Worm (Caenorhabditis elegans) whole organism, L4/young adult: ENCODE results near the gene Y43C5A.3.

ENCODE experiments used
- W03F9.2 ChIP-seq: fragments of 150-350 bp; optimal IDR thresholded peaks from 2 replicates; lab custom pipeline; 2014; ENCODE audit warnings: missing biosample characterization, missing genetic modification characterization
- dao-5 ChIP-seq: sonication (generic microtip); optimal IDR thresholded peaks from 2 replicates; lab custom pipeline; 2016; ENCODE audit warnings: missing genotype, missing genetic modification characterization, moderate library complexity, missing compliant biosample characterization
- him-1 ChIP-seq: sonication (generic microtip); optimal IDR thresholded peaks from 2 replicates; lab custom pipeline; 2016; ENCODE audit warnings: missing genotype, missing genetic modification reagents, missing genetic modification characterization, missing compliant biosample characterization

Y43C5A.3 gene

DNA sequence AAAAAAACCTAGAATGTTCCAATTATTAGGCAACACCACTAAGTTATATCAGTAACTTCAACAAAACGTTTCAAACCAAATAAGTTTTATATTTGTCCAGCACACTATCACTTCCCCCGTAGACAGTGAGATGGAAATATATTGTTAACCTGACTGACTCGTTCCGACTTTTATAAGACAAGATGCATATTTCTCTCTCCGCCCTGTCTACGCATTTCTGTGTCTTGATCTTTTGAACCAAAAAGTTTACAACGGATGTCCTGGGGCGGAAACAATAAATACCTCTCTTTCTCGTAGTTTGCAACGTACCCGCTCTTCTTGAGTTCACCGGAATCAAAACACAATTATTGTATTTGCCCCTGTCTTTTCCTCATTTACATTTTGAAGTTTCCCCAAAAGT, 22.6 kb upstream of the Y43C5A.3 start:
- no peak for TF ChIP-seq W03F9.2 (tag; lab: Kevin White, UChicago)
- TF ChIP-seq dao-5, result no peak
- no peak for TF ChIP-seq him-1 (tag; lab: Kevin White, UChicago)

DNA sequence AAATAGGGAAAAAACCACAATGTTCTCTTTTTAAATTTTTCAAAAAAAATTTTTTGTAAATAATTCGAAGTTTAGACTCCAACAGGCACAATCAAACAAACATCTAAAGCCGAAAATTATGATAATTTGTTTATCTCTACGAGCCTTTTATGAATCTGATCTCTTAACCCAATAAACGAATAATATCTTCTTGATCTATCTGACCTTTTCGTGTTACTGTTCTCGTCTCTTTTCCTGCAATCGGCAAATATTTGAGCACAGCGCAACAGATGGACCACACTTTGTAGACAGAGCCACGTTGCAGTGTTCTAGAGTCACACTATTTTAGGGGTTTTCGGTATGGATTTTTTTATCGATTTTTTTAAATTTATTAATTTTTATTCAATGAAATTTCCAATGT, 22.1 kb upstream of the Y43C5A.3 start:
- no peak for TF ChIP-seq dao-5
- no peak for TF ChIP-seq him-1 (tag; lab: Kevin White, UChicago)
- TF ChIP-seq W03F9.2 (tag; lab: Kevin White, UChicago), result no peak

DNA sequence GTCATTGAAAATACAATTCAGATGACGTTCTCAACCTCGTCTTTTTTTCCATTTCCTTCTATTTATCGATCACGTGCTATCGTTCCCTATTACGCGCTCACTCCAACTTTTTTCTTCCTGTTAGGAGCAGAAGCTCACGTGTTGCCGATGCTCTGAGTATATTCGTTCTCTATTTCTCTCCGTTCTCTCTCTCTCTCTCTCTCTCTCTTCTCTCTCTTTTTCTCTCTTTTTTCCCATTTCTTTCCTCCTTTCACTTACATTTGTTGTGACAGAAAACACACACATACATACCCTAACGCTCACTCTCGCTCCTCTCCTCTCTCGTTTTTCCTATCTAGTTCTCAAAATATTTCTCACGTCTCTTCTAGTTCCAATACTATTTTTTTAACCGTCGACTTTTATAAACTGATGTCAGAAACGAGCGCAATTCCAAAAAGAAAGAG, 21.5 kb upstream of the Y43C5A.3 start:
- TF ChIP-seq him-1 (tag; lab: Kevin White, UChicago) (peak; percentile 83), W03F9.2 (tag; lab: Kevin White, UChicago) (peak; percentile 69), dao-5 (no peak)

DNA sequence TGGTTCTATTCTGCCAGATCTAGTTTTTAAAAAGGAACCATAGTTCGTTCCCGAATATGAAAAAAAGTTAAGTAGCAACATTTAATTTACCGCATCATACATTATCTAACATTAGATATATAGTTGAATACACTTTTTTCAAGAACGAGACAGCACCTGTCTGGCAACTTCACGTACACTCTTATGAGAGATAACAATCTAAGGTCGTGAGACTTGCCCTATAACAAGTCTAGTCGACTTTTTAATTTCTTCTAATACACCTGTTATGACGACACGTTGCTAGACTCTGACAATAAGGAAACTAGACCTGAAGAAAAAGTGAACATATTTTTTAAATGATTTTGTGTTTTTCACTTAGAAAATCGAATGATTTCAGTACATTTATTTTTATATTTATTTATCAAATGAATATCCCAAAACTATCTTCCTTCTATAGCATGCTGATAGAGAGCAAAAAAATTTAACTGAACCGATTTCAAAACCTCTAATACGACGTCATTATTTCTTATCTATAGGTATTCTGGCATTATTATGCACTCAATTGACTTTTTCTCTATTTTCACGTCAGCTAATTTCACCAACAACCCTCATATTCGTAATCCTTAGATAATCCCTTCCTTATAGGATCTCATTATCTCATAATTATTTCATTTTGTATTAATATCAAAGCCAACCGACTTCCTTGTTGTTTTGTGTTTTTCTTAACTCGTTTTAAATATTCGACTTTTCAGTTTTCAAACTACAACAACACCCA, 20.8 kb upstream of the Y43C5A.3 start:
- no peak for TF ChIP-seq dao-5
- TF ChIP-seq him-1 (tag; lab: Kevin White, UChicago), result no peak
- TF ChIP-seq W03F9.2 (tag; lab: Kevin White, UChicago), result no peak

DNA sequence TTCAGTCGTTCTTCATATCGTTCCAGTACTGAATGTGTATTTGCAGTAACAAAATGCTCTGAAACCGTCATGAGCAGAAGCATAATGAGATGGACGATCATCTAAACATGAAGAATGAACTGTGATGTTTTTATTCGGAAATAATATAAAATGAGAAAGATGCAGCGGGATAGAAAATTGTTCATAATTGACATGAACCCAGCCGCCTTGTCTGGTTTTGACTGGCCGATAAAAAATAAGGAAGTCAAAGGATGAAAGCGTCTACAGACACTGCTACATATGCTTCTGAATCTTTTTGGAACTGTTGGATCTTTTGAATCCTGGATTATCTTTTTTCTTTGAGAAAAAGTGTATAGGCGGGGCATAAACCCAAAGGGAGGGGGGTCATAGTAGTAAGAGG, 14.3 kb upstream of the Y43C5A.3 start, which contains the start of gene F01G10.9:
TSS of gene F01G10.9 (minus strand) at position 101 of the 400 bp plus-strand sequence.
- no peak for TF ChIP-seq W03F9.2 (tag; lab: Kevin White, UChicago)
- no peak for TF ChIP-seq dao-5
- TF ChIP-seq him-1 (tag; lab: Kevin White, UChicago), result no peak

DNA sequence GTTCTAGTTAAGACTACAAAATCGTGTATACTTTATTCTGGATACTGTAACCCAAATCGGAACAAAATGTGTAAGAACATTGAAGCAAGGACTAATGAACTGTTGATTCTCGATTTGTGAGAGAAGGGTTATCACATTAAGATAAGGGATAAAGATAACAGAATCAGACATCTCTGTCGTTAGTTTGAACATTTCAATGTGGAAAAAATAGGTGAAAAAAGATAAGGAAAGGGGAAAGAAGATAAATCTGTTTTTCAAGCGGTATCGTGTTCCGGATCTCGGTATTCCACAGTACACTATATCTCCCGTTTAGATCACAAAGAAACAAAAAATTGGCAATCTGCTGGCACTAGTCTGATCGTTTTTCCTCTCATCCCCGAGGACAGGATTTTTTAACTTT, 12.8 kb upstream of the Y43C5A.3 start:
- no peak for TF ChIP-seq him-1 (tag; lab: Kevin White, UChicago)
- no peak for TF ChIP-seq dao-5
- TF ChIP-seq W03F9.2 (tag; lab: Kevin White, UChicago), result no peak

DNA sequence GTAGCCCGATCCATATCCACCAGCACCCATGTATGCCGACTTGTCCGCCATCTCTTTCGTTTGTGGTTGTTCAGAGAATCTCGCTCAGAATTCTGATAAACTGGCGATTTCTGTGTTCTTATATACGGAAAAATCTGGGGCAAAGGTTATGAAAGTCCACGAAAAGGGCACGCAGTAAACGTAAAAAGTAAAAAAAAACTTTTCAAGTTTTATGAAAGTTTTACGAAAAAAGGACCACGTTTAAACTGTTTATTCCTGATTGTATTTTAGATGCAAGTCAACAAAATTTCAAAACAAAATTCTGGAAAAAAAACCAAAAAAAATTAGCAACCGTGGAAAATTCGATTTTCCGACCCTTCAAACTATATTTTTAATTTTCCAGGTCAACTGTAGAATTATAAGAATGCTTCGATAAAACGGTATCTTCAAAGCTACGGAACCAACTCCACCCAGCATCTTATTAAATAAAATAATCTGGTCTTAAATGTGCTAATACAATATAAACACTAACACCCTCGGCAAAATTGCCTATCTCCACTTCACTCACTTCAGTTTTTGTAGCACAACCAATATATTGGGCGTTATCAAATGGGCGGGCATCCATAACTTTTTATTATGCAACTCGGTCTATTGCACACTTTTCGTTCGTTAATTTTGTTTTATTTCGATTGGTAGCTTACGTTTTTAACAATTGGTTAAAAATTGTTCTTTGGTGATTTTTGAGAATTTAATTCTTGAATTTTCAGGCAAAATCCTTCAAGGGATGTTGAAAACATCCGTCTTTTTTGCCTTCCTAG, 4.5 kb upstream of the Y43C5A.3 start, which contains the start of the genes nspd-7 and Y43C5A.2:
TSS of gene nspd-7 (minus strand) at position 51 of the 797 bp plus-strand sequence.
TSS of gene Y43C5A.2 (plus strand) at position 747 of the 797 bp plus-strand sequence.
- no peak for TF ChIP-seq him-1 (tag; lab: Kevin White, UChicago)
- no peak for TF ChIP-seq W03F9.2 (tag; lab: Kevin White, UChicago)

DNA sequence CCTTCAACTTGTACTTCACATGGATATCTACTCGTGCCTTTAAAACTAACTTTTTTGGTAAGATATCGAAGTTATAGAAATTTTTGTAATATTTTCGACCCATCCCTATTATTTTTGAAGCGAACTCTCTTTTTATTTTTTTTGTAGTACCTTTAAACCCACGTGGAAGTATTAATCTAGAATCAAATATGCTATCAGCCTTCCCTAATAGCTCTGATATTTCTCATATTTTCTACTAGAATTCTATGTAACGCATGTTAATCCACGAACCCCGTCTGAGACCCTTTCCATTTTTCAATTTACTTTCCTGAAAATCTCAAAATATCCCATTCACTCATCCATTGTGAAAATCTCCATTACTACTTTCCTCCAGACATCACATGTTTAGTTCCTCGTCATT, 476 bp upstream of the Y43C5A.3 start:
- TF ChIP-seq dao-5, result no peak
- TF ChIP-seq him-1 (tag; lab: Kevin White, UChicago), result no peak
- no peak for TF ChIP-seq W03F9.2 (tag; lab: Kevin White, UChicago)

DNA sequence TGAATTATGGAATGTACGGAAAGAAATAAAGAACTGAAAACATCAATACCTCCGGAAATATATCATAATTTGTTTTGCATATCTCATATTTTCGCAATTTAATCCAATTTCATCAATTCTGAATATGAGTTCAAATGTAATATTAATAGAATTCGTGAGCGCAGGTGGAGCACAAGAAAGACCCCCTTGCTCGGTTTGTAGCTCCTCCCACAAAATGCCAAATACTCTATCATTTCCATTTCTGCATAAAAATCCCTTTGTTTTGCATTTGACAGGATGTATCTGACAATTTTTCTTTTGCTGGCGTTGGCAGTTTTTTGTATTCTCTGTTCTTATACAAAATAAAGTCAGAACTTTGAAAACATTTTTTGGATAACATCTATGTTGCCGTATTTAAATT, 1.2 kb downstream of the Y43C5A.3 start:
- TF ChIP-seq him-1 (tag; lab: Kevin White, UChicago) (no peak), dao-5 (no peak), W03F9.2 (tag; lab: Kevin White, UChicago) (no peak)

DNA sequence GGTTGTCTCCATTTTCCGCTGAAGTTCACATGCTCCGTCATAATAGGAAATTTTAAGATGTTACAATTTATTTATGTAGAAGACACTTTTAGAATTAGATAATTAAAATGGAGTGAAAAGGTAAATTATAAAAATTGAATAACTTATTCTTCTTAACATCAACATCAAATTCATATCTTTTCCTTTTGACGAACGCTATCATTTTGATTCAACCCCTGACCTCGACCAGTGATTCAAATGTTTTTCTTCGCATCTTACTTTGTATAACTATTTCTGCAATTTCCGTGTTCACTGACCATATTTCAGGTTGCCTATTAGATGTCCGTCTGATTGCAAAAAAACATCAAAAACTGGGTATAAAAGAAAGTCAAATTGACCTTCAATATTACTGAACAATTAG, 3.1 kb downstream of the Y43C5A.3 start, which contains the start of gene Y43C5A.7:
TSS of gene Y43C5A.7 (plus strand) at position 301 of the 400 bp plus-strand sequence.
- TF ChIP-seq W03F9.2 (tag; lab: Kevin White, UChicago) (no peak), dao-5 (no peak), him-1 (tag; lab: Kevin White, UChicago) (no peak)

DNA sequence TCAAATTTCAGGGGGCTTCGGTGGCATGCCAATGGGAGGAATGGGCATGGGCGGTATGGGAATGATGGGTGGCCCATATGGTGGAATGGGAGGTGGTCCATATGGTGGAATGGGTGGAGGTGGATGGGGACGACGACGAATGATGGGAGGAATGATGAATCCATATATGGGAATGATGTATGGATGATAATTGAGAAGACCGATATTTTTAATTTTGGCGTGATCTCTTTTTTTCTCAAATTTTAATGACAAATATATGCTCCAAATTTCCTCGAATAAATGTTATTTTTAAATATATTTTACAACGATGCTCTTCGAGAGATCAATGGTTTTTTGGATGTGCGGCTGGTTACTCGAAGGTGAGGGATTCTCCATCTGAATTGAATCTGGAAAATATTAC, 3.9 kb downstream of the Y43C5A.3 start, which contains the start of gene Y43C5A.4:
TSS of gene Y43C5A.4 (plus strand) at position 301 of the 400 bp plus-strand sequence.
- TF ChIP-seq W03F9.2 (tag; lab: Kevin White, UChicago), result no peak
- TF ChIP-seq dao-5, result no peak
- TF ChIP-seq him-1 (tag; lab: Kevin White, UChicago), result no peak

DNA sequence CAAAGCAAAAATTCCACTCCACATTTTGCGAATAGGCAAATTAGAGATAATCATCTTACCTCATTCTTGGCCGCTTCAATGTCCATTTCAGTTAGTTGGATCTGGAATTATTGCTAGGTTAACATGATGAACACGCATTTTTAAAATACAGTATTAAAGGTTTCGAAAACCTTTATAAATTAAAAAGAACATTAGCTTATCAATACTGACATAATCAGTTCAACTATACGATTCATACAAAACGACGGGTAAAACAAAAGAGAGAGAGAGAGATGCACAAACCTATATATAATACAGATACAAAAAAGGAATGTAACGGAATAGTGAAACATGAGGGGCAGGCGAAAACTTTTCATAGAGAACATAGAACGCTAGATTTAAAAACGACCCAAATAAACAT, 7.6 kb downstream of the Y43C5A.3 start, which contains the start of gene thk-1:
TSS of gene thk-1 (minus strand) at position 101 of the 400 bp plus-strand sequence.
- no peak for TF ChIP-seq dao-5
- TF ChIP-seq W03F9.2 (tag; lab: Kevin White, UChicago), result no peak
- no peak for TF ChIP-seq him-1 (tag; lab: Kevin White, UChicago)

DNA sequence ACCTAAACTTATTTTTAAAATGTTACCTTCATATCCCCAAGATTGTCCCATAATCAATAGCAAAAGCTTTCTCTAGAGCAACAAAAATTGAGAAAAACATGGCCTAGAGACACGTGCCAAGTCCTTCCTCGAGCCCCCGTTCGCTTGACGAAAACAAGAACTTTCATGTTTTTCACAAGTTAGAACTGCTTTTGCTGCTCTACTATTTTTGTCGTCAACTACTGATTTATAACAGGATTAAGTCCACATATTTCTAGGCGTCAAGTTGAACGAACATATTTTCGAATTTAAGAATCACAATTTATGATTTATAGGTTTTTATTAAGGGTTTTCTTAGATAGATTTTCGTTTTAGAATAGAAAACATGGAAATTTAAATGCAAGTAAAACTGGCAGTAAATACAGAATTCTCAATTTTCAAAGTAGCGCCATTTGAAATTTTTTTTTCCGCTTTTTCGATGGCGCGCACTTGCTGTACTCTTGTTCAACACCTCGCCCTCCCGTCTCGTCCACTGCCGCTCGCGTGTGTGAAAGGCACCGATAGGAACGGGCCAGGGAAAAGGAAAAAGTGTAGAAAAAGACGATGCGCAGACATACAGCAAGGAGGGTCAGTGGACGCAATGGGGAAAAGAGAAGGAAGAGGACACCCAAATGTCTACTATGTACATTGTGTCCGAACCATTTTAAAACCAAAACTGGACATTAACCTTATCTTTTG, 10.5 kb downstream of the Y43C5A.3 start, which contains the start of gene rad-51:
TSS of gene rad-51 (minus strand) at position 51 of the 717 bp plus-strand sequence.
- TF ChIP-seq him-1 (tag; lab: Kevin White, UChicago) (no peak), W03F9.2 (tag; lab: Kevin White, UChicago) (no peak), dao-5 (no peak)
